Fruit fly (Drosophila melanogaster): ENCODE results near the gene smp-30.

smp-30 gene

dm6 chr3R:14739088-14739487 is 12.0 kb downstream of the smp-30 start (continued):
- TF ChIP-seq luna (GFP tag; optimal IDR thresholded peaks at IDR 0.05) (no peak), Jarid2 (GFP tag; optimal IDR thresholded peaks at IDR 0.05) (no peak), B-H2 (GFP tag; optimal IDR thresholded peaks at IDR 0.05) (peak; percentile 87), Fer3 (tag; optimal IDR thresholded peaks at IDR 0.05) (no peak), odd (GFP tag; optimal IDR thresholded peaks at IDR 0.05) (no peak), abd-A (tag; optimal IDR thresholded peaks at IDR 0.05) (peak; percentile 99), CG3847 (GFP tag; IDR thresholded peaks at IDR 0.05) (peak; percentile 66), CG8290 (GFP tag; optimal IDR thresholded peaks at IDR 0.05) (no peak), CG8290 (tag; optimal IDR thresholded peaks at IDR 0.05) (peak in 1 of 2 experiments; percentile 87), Ssrp (tag; optimal IDR thresholded peaks at IDR 0.05) (no peak), gsb-n (tag; optimal IDR thresholded peaks at IDR 0.05) (no peak), her (GFP tag; optimal IDR thresholded peaks at IDR 0.05) (no peak), fru (optimal IDR thresholded peaks at IDR 0.05) (no peak), pfk (GFP tag; optimal IDR thresholded peaks at IDR 0.05) (peak; percentile 59), CG34422 (GFP tag; IDR thresholded peaks at IDR 0.05) (peak; percentile 53; the same call in 1 of the 3 replicates), esg (GFP tag; conservative IDR thresholded peaks at IDR 0.05) (no peak), CG10654 (GFP tag; optimal IDR thresholded peaks at IDR 0.05) (no peak), E2f1 (GFP tag; IDR thresholded peaks at IDR 0.05) (no peak), gfzf (GFP tag; optimal IDR thresholded peaks at IDR 0.05) (no peak), CG14965 (GFP tag; optimal IDR thresholded peaks at IDR 0.05; ENCODE audit: borderline replicate concordance) (no peak), ftz-f1 (GFP tag; optimal IDR thresholded peaks at IDR 0.05) (peak; percentile 95), CG42726 (GFP tag; IDR thresholded peaks at IDR 0.05; ENCODE audit: partially characterized antibody) (peak; percentile 7; the same call in 1 of the 2 replicates), ci (GFP tag; IDR thresholded peaks at IDR 0.05) (peak; percentile 78), sug (tag; optimal IDR thresholded peaks at IDR 0.05) (peak; percentile 79), NC2α (GFP tag; optimal IDR thresholded peaks at IDR 0.05) (no peak), HLH4C (GFP tag; IDR thresholded peaks at IDR 0.05; ENCODE audit: partially characterized antibody) (no peak; the same call in 1 of the 3 replicates), Ada2b (GFP tag; IDR thresholded peaks at IDR 0.05) (0 out of 2 replicates have a peak, but pooled peaks have one; percentile 37), CG4360 (GFP tag; IDR thresholded peaks at IDR 0.05) (no peak), ato (GFP tag; IDR thresholded peaks at IDR 0.05; ENCODE audit: partially characterized antibody) (0 out of 2 replicates have a peak, but pooled peaks have one; percentile 46), Side (GFP tag; optimal IDR thresholded peaks at IDR 0.05) (peak; percentile 37), Dip3 (GFP tag; optimal IDR thresholded peaks at IDR 0.05) (peak; percentile 3), TFAM (GFP tag; optimal IDR thresholded peaks at IDR 0.05) (no peak), CG7556 (GFP tag; optimal IDR thresholded peaks at IDR 0.05) (no peak), CG13894 (tag; optimal IDR thresholded peaks at IDR 0.05) (peak; percentile 70), crp (GFP tag; optimal IDR thresholded peaks at IDR 0.05) (peak in 1 of 2 experiments; percentile 61), prd (optimal IDR thresholded peaks at IDR 0.05) (no peak), prd (GFP tag; IDR thresholded peaks at IDR 0.05) (peak; percentile 37; the same call in 2 of the 3 replicates), lab (GFP tag; optimal IDR thresholded peaks at IDR 0.05) (peak; percentile 66), CG2678 (tag; optimal IDR thresholded peaks at IDR 0.05) (no peak), kah (GFP tag; optimal IDR thresholded peaks at IDR 0.05) (no peak), Hmr (GFP tag; optimal IDR thresholded peaks at IDR 0.05) (peak; percentile 41), Dbx (GFP tag; IDR thresholded peaks at IDR 0.05) (peak; percentile 77; the same call in 2 of the 3 replicates), Fer1 (GFP tag; optimal IDR thresholded peaks at IDR 0.05) (peak; percentile 35), amos (GFP tag; IDR thresholded peaks at IDR 0.05; ENCODE audit: partially characterized antibody) (peak; percentile 41; the same call in 1 of the 2 replicates), org-1 (GFP tag; optimal IDR thresholded peaks at IDR 0.05) (no peak), Med (GFP tag) (peak; percentile 84), chn (GFP tag; optimal IDR thresholded peaks at IDR 0.05) (peak; percentile 51), CG14860 (GFP tag; IDR thresholded peaks at IDR 0.05; ENCODE audit: partially characterized antibody) (no peak), jing (GFP tag; optimal IDR thresholded peaks at IDR 0.05) (no peak), pros (GFP tag; optimal IDR thresholded peaks at IDR 0.05) (peak; percentile 38), CG2199 (GFP tag; IDR thresholded peaks at IDR 0.05) (peak; percentile 82; the same call in 2 of the 3 replicates)

All from whole organism, embryonic.